Worm (Caenorhabditis elegans) whole organism, L2 larva: ENCODE results near the gene clec-217.
A peak's percentile ranks its signal among the peaks of the same experiment; 100 is the strongest.

ENCODE experiments used
- C34F6.9 ChIP-seq: fragments of 150-350 bp; optimal IDR thresholded peaks from 2 replicates; lab custom pipeline; 2014; ENCODE audit warnings: missing biosample characterization, missing genetic modification characterization
- F13H6.1 ChIP-seq: sonication (generic microtip); optimal IDR thresholded peaks from 2 replicates; lab custom pipeline; 2016; ENCODE audit warnings: missing genetic modification characterization, missing compliant biosample characterization
- R02D3.7 ChIP-seq: fragments of 150-350 bp; optimal IDR thresholded peaks from 2 replicates; lab custom pipeline; 2014; ENCODE audit warnings: missing biosample characterization, missing genetic modification characterization
- Y55F3AM.14 ChIP-seq: fragments of 200-800 bp; sonication (Bioruptor generic); optimal IDR thresholded peaks from 2 replicates; lab custom pipeline; 2018; ENCODE audit warnings: mild to moderate bottlenecking, missing genetic modification characterization, missing compliant biosample characterization
- ZK546.5 ChIP-seq: sonication (generic microtip); optimal IDR thresholded peaks from 2 replicates; lab custom pipeline; 2017; ENCODE audit warnings: missing biosample characterization, missing genetic modification characterization
- alr-1 ChIP-seq: fragments of 150-350 bp; optimal IDR thresholded peaks from 2 replicates; lab custom pipeline; 2014; ENCODE audit warnings: missing biosample characterization, missing genetic modification characterization
- aly-2 ChIP-seq: fragments of 150-350 bp; optimal IDR thresholded peaks from 2 replicates; lab custom pipeline; 2014; ENCODE audit warnings: missing biosample characterization, missing genetic modification characterization
- ama-1 ChIP-seq: fragments of 150-350 bp; optimal IDR thresholded peaks from 2 replicates; lab custom pipeline; 2018; ENCODE audit warnings: inconsistent platforms
- blmp-1 ChIP-seq: sonication (generic microtip); optimal IDR thresholded peaks from 2 replicates; lab custom pipeline; 2017; ENCODE audit warnings: missing genetic modification characterization, mild to moderate bottlenecking, missing compliant biosample characterization, antibody characterized with exemption, moderate library complexity; ENCODE audit not compliant: insufficient read depth
- ceh-16 ChIP-seq: fragments of 150-350 bp; optimal IDR thresholded peaks from 2 replicates; lab custom pipeline; 2014; ENCODE audit warnings: missing biosample characterization, missing genetic modification characterization
- ceh-82 ChIP-seq: fragments of 150-350 bp; optimal IDR thresholded peaks from 2 replicates; lab custom pipeline; 2014; ENCODE audit warnings: missing biosample characterization, missing genetic modification characterization
- crh-2 ChIP-seq: sonication (generic microtip); optimal IDR thresholded peaks from 2 replicates; lab custom pipeline; 2017; ENCODE audit warnings: missing biosample characterization, missing genetic modification characterization
- egl-27 ChIP-seq: sonication (generic microtip); optimal IDR thresholded peaks from 3 replicates; lab custom pipeline; 2017; ENCODE audit warnings: missing biosample characterization, missing genetic modification reagents, missing genetic modification characterization
- elt-1 ChIP-seq: fragments of 150-350 bp; optimal IDR thresholded peaks from 2 replicates; lab custom pipeline; 2014; ENCODE audit warnings: missing biosample characterization, missing genetic modification characterization
- elt-3 ChIP-seq: sonication (generic microtip); optimal IDR thresholded peaks from 2 replicates; lab custom pipeline; 2017; ENCODE audit warnings: missing biosample characterization, missing genetic modification characterization
- fos-1 ChIP-seq: fragments of 150-350 bp; optimal IDR thresholded peaks from 2 replicates; lab custom pipeline; 2014; ENCODE audit warnings: missing biosample characterization, missing genetic modification characterization
- gmeb-1 ChIP-seq: fragments of 150-350 bp; optimal IDR thresholded peaks from 2 replicates; lab custom pipeline; 2014; ENCODE audit warnings: missing biosample characterization, missing genetic modification characterization
- lin-11 ChIP-seq: fragments of 150-350 bp; sonication (generic microtip); optimal IDR thresholded peaks from 2 replicates; lab custom pipeline; 2014; ENCODE audit warnings: missing biosample characterization, missing genetic modification characterization, inconsistent platforms, mixed read lengths
- lin-13 ChIP-seq: fragments of 150-350 bp; optimal IDR thresholded peaks from 2 replicates; lab custom pipeline; 2014; ENCODE audit warnings: missing biosample characterization, missing genetic modification reagents, missing genetic modification characterization
- lsy-2 ChIP-seq, 2 experiments: fragments of 150-350 bp in 1 of 2; sonication (generic microtip) in 1 of 2; optimal IDR thresholded peaks; 2 replicates each; lab custom pipeline; 2014 to 2017; ENCODE audit warnings: missing biosample characterization in 2 of 2, missing genetic modification characterization in 2 of 2
- mbf-1 ChIP-seq: sonication (generic microtip); optimal IDR thresholded peaks from 2 replicates; lab custom pipeline; 2017; ENCODE audit warnings: missing biosample characterization, missing genetic modification characterization
- nhr-10 ChIP-seq: sonication (generic microtip); optimal IDR thresholded peaks from 2 replicates; lab custom pipeline; 2017; ENCODE audit warnings: missing biosample characterization, missing genetic modification characterization
- nhr-11 ChIP-seq: fragments of 150-350 bp; optimal IDR thresholded peaks from 2 replicates; lab custom pipeline; 2014; ENCODE audit warnings: missing biosample characterization, missing genetic modification characterization
- nhr-12 ChIP-seq: fragments of 150-350 bp; optimal IDR thresholded peaks from 2 replicates; lab custom pipeline; 2014; ENCODE audit warnings: missing biosample characterization, missing genetic modification characterization
- nhr-129 ChIP-seq: fragments of 150-350 bp; optimal IDR thresholded peaks from 2 replicates; lab custom pipeline; 2014; ENCODE audit warnings: missing biosample characterization, missing genetic modification characterization
- nhr-21 ChIP-seq: fragments of 150-350 bp; optimal IDR thresholded peaks from 2 replicates; lab custom pipeline; 2014; ENCODE audit warnings: missing biosample characterization, missing genetic modification characterization
- nhr-23 ChIP-seq: fragments of 150-350 bp; optimal IDR thresholded peaks from 2 replicates; lab custom pipeline; 2014; ENCODE audit warnings: missing biosample characterization, missing genetic modification reagents, missing genetic modification characterization
- nhr-237 ChIP-seq: fragments of 150-350 bp; optimal IDR thresholded peaks from 2 replicates; lab custom pipeline; 2014; ENCODE audit warnings: missing biosample characterization, missing genetic modification characterization
- nhr-25 ChIP-seq: fragments of 150-350 bp; sonication (generic microtip); optimal IDR thresholded peaks from 3 replicates; lab custom pipeline; 2014; ENCODE audit warnings: missing biosample characterization, missing genetic modification characterization
- nhr-6 ChIP-seq: fragments of 150-350 bp; optimal IDR thresholded peaks from 2 replicates; lab custom pipeline; 2014; ENCODE audit warnings: missing biosample characterization, missing genetic modification characterization
- nhr-77 ChIP-seq: fragments of 150-350 bp; optimal IDR thresholded peaks from 2 replicates; lab custom pipeline; 2014; ENCODE audit warnings: missing biosample characterization, missing genetic modification characterization
- peb-1 ChIP-seq: fragments of 150-350 bp; optimal IDR thresholded peaks from 2 replicates; lab custom pipeline; 2014; ENCODE audit warnings: missing biosample characterization, missing genetic modification characterization
- sem-4 ChIP-seq: fragments of 150-350 bp; optimal IDR thresholded peaks from 2 replicates; lab custom pipeline; 2014; ENCODE audit warnings: missing biosample characterization, missing genetic modification reagents, missing genetic modification characterization
- skn-1 ChIP-seq: sonication (generic microtip); optimal IDR thresholded peaks from 2 replicates; lab custom pipeline; 2017; ENCODE audit warnings: missing biosample characterization, missing genetic modification characterization
- sma-9 ChIP-seq, 2 experiments: fragments of 150-350 bp in 1 of 2; sonication (generic microtip) in 1 of 2; optimal IDR thresholded peaks; 2 replicates each; lab custom pipeline; 2014 to 2016; ENCODE audit warnings: missing genetic modification characterization in 2 of 2, mild to moderate bottlenecking in 1 of 2, missing biosample characterization in 1 of 2, missing compliant biosample characterization in 1 of 2, missing genetic modification reagents in 1 of 2, moderate library complexity in 1 of 2
- snpc-4 ChIP-seq: fragments of 150-350 bp; optimal IDR thresholded peaks from 2 replicates; lab custom pipeline; 2014; ENCODE audit warnings: missing biosample characterization, missing genetic modification characterization
- unc-39 ChIP-seq: fragments of 150-350 bp; optimal IDR thresholded peaks from 2 replicates; lab custom pipeline; 2014; ENCODE audit warnings: missing biosample characterization, missing genetic modification characterization
- zag-1 ChIP-seq: fragments of 150-350 bp; optimal IDR thresholded peaks from 2 replicates; lab custom pipeline; 2014; ENCODE audit warnings: missing biosample characterization, missing genetic modification characterization
- ztf-1 ChIP-seq: fragments of 200-800 bp; sonication (Bioruptor generic); conservative IDR thresholded peaks from 2 replicates; pipeline ENCODE4 v1.3.6; 2022; ENCODE audit warnings: missing genetic modification characterization, missing compliant biosample characterization
- ztf-4 ChIP-seq: fragments of 150-350 bp; optimal IDR thresholded peaks from 2 replicates; lab custom pipeline; 2014; ENCODE audit warnings: missing biosample characterization, missing genetic modification characterization

The clec-217 gene

ce11 chrV:7958740-7959320 is at the start of gene clec-217, which contains the start of gene F26D11.2:
TSS of gene clec-217 (minus strand) at chrV:7958840.
TSS of gene F26D11.2 (plus strand) at chrV:7959270.
- TF ChIP-seq ama-1 (lab: Kevin White, UChicago): no peak
- TF ChIP-seq elt-3 (tag; lab: Kevin White, UChicago): no peak
- no peak for TF ChIP-seq nhr-237 (tag; lab: Kevin White, UChicago)
- TF ChIP-seq C34F6.9 (tag; lab: Kevin White, UChicago): no peak
- TF ChIP-seq crh-2 (tag; lab: Kevin White, UChicago): no peak
- no peak for TF ChIP-seq peb-1 (tag; lab: Kevin White, UChicago)
- no peak for TF ChIP-seq ztf-4
- no peak for TF ChIP-seq nhr-77 (tag; lab: Kevin White, UChicago)

- TF ChIP-seq crh-2 (tag; lab: Kevin White, UChicago): no peak
- no peak for TF ChIP-seq nhr-21 (tag; lab: Kevin White, UChicago)
- peak; percentile 53 for TF ChIP-seq C34F6.9 (tag; lab: Kevin White, UChicago)
- TF ChIP-seq unc-39 (tag; lab: Kevin White, UChicago): no peak
- no peak for TF ChIP-seq ztf-1
- TF ChIP-seq, all 48 proteins: peak for 1
These were observed 49.0 kb upstream of the clec-217 start, which contains the start of gene Y97E10AR.3 for ce11 chrV:8007460-8008292. TSS of gene Y97E10AR.3 (minus strand) at chrV:8007510.

ce11 chrV:8005000-8005399 is 46.4 kb upstream of the clec-217 start, which contains the start of gene Y97E10AR.8:
TSS of gene Y97E10AR.8 (plus strand) at chrV:8005300.
- TF ChIP-seq peb-1 (tag; lab: Kevin White, UChicago): no peak
- TF ChIP-seq gmeb-1 (tag; lab: Kevin White, UChicago): no peak
- TF ChIP-seq nhr-12 (tag; lab: Kevin White, UChicago): no peak
- TF ChIP-seq ZK546.5 (tag; lab: Kevin White, UChicago): no peak
- TF ChIP-seq alr-1: no peak
- TF ChIP-seq lin-13 (GFP tag; lab: Kevin White, UChicago): no peak
- no peak for TF ChIP-seq sem-4
- TF ChIP-seq egl-27: no peak
- TF ChIP-seq mbf-1: no peak
- TF ChIP-seq Y55F3AM.14 (GFP tag; lab: Kevin White, UChicago): no peak
- no peak for TF ChIP-seq blmp-1 (tag; lab: Kevin White, UChicago)
- no peak for TF ChIP-seq nhr-21 (tag; lab: Kevin White, UChicago)
- no peak for TF ChIP-seq lsy-2 (tag; optimal IDR thresholded peaks at IDR 0.05; lab: Kevin White, UChicago)
- no peak for TF ChIP-seq nhr-6
- TF ChIP-seq C34F6.9 (tag; lab: Kevin White, UChicago): no peak
- TF ChIP-seq ztf-4: no peak
- no peak for TF ChIP-seq nhr-237 (tag; lab: Kevin White, UChicago)

ce11 chrV:8000929-8001513 is 42.4 kb upstream of the clec-217 start, which contains the start of gene Y97E10AR.1:
TSS of gene Y97E10AR.1 (plus strand) at chrV:8001463.
- TF ChIP-seq ZK546.5 (tag; lab: Kevin White, UChicago) (no peak), sem-4 (peak; percentile 31), fos-1 (peak; percentile 94), Y55F3AM.14 (GFP tag; lab: Kevin White, UChicago) (peak; percentile 94), peb-1 (tag; lab: Kevin White, UChicago) (no peak), crh-2 (tag; lab: Kevin White, UChicago) (peak; percentile 83), egl-27 (peak; percentile 73), nhr-129 (tag; lab: Kevin White, UChicago) (peak; percentile 89), F13H6.1 (tag; lab: Kevin White, UChicago) (peak; percentile 93), mbf-1 (no peak), elt-1 (tag; lab: Kevin White, UChicago) (no peak), alr-1 (no peak), lin-11 (tag; lab: Kevin White, UChicago) (peak; percentile 4), nhr-21 (tag; lab: Kevin White, UChicago) (no peak), nhr-12 (tag; lab: Kevin White, UChicago) (no peak), ztf-1 (no peak), aly-2 (tag; lab: Kevin White, UChicago) (no peak), nhr-23 (tag; lab: Kevin White, UChicago) (no peak), R02D3.7 (no peak), nhr-6 (peak; percentile 65), sma-9 (GFP tag; optimal IDR thresholded peaks at IDR 0.05; lab: Kevin White, UChicago) (peak; percentile 93), sma-9 (tag; optimal IDR thresholded peaks at IDR 0.05; lab: Kevin White, UChicago) (no peak), skn-1 (tag; lab: Kevin White, UChicago) (peak; percentile 15), nhr-237 (tag; lab: Kevin White, UChicago) (no peak), nhr-11 (tag; lab: Kevin White, UChicago) (no peak), nhr-25 (tag; lab: Kevin White, UChicago) (no peak), snpc-4 (peak; percentile 71), zag-1 (tag; lab: Kevin White, UChicago) (peak; percentile 79), gmeb-1 (tag; lab: Kevin White, UChicago) (no peak), nhr-10 (tag; lab: Kevin White, UChicago) (no peak), ceh-82 (no peak), C34F6.9 (tag; lab: Kevin White, UChicago) (peak; percentile 98), ztf-4 (peak; percentile 60), ceh-16 (tag; lab: Kevin White, UChicago) (no peak), lin-13 (GFP tag; lab: Kevin White, UChicago) (peak; percentile 46), blmp-1 (tag; lab: Kevin White, UChicago) (peak; percentile 92)
